Fruit fly (Drosophila melanogaster) whole organism, embryonic: Measurements from ENCODE around the gene CG9839.

Source experiments
- Awh ChIP-seq: fragments of 200-800 bp; sonication (Bioruptor generic); IDR thresholded peaks from 2 replicates; pipeline ENCODE4, ENCODE4 v1.3.6; 2022; ENCODE audit warnings: missing biosample characterization, missing genetic modification characterization
- CG10979 ChIP-seq: fragments of 200-800 bp; sonication (Bioruptor generic); optimal IDR thresholded peaks from 2 replicates; lab custom pipeline; 2018; ENCODE audit warnings: missing biosample characterization, mild to moderate bottlenecking, missing genetic modification characterization, moderate library complexity
- CG1603 ChIP-seq: fragments of 200-800 bp; sonication (Bioruptor generic); optimal IDR thresholded peaks from 2 replicates; lab custom pipeline; 2019; ENCODE audit warnings: missing biosample characterization, mild to moderate bottlenecking, missing genetic modification characterization, moderate library complexity
- CG1647 ChIP-seq: fragments of 200-800 bp; sonication (Bioruptor generic); optimal IDR thresholded peaks from 3 replicates; lab custom pipeline; 2016; ENCODE audit warnings: missing biosample characterization, missing genetic modification characterization
- CG17385 ChIP-seq: fragments of 200-800 bp; sonication (Bioruptor generic); optimal IDR thresholded peaks from 3 replicates; lab custom pipeline; 2018; ENCODE audit warnings: missing biosample characterization, mild to moderate bottlenecking, missing genetic modification characterization
- CG1792 ChIP-seq: fragments of 200-800 bp; sonication (Bioruptor generic); optimal IDR thresholded peaks from 2 replicates; lab custom pipeline; 2016; ENCODE audit warnings: missing biosample characterization, missing genetic modification characterization
- CG18011 ChIP-seq: fragments of 200-800 bp; sonication (Bioruptor generic); optimal IDR thresholded peaks from 2 replicates; lab custom pipeline; 2017; ENCODE audit warnings: missing biosample characterization, missing genetic modification characterization, mild to moderate bottlenecking, moderate library complexity, missing genotype
- CG18262 ChIP-seq: fragments of 200-800 bp; optimal IDR thresholded peaks from 3 replicates; lab custom pipeline; 2019; ENCODE audit warnings: missing biosample characterization, mild to moderate bottlenecking, missing genetic modification characterization, moderate library complexity
- CG2199 ChIP-seq: fragments of 200-800 bp; sonication (Bioruptor generic); IDR thresholded peaks from 3 replicates; pipeline ENCODE4 v1.3.6; 2022; ENCODE audit warnings: missing biosample characterization, missing genetic modification characterization
- CG2712 ChIP-seq: fragments of 200-800 bp; optimal IDR thresholded peaks from 3 replicates; lab custom pipeline; 2019; ENCODE audit warnings: missing biosample characterization, mild to moderate bottlenecking, missing genetic modification characterization, moderate library complexity
- CG31224 ChIP-seq: fragments of 200-800 bp; sonication (Bioruptor generic); IDR thresholded peaks from 2 replicates; pipeline ENCODE4 v1.3.6; 2022; ENCODE audit warnings: missing biosample characterization, missing genetic modification characterization
- CG31365 ChIP-seq: fragments of 200-800 bp; sonication (Bioruptor generic); optimal IDR thresholded peaks from 2 replicates; lab custom pipeline; 2018; ENCODE audit warnings: missing biosample characterization, mild to moderate bottlenecking, missing genetic modification characterization
- CG4404 ChIP-seq: fragments of 200-800 bp; sonication (Bioruptor generic); IDR thresholded peaks from 2 replicates; pipeline ENCODE4 v1.3.6; 2022; ENCODE audit warnings: missing biosample characterization, missing genetic modification characterization
- CG4707 ChIP-seq: fragments of 200-800 bp; sonication (Bioruptor generic); optimal IDR thresholded peaks from 2 replicates; lab custom pipeline; 2018; ENCODE audit warnings: missing biosample characterization, mild to moderate bottlenecking, missing genetic modification characterization, moderate library complexity
- CG5245 ChIP-seq: fragments of 200-800 bp; sonication (Bioruptor generic); optimal IDR thresholded peaks from 3 replicates; lab custom pipeline; 2016; ENCODE audit warnings: missing biosample characterization, missing genetic modification characterization
- CG7928 ChIP-seq: fragments of 200-800 bp; sonication (Bioruptor generic); optimal IDR thresholded peaks from 2 replicates; lab custom pipeline; 2017; ENCODE audit warnings: missing biosample characterization, mild to moderate bottlenecking, missing genetic modification characterization
- CG8478 ChIP-seq: fragments of >200 bp; optimal IDR thresholded peaks from 2 replicates; lab custom pipeline; 2018
- CG8765 ChIP-seq: fragments of 200-800 bp; sonication (Bioruptor generic); IDR thresholded peaks from 2 replicates; pipeline ENCODE4 v1.3.6; 2022; ENCODE audit warnings: missing biosample characterization, missing genetic modification characterization
- CrebB ChIP-seq: fragments of 200-800 bp; sonication (Bioruptor generic); optimal IDR thresholded peaks from 3 replicates; lab custom pipeline; 2018; ENCODE audit warnings: missing biosample characterization, mild to moderate bottlenecking, missing genetic modification characterization
- Dbx ChIP-seq: fragments of 200-800 bp; sonication (Bioruptor generic); IDR thresholded peaks from 3 replicates; pipeline ENCODE4 v1.3.6; 2022; ENCODE audit warnings: missing biosample characterization, missing genetic modification characterization
- Drgx ChIP-seq: fragments of 200-800 bp; sonication (Bioruptor generic); IDR thresholded peaks from 2 replicates; pipeline ENCODE4 v1.3.6; 2022; ENCODE audit warnings: missing biosample characterization, missing genetic modification characterization
- Gsc ChIP-seq: fragments of 200-800 bp; sonication (Bioruptor generic); IDR thresholded peaks from 2 replicates; pipeline ENCODE4 v1.3.6; 2022; ENCODE audit warnings: missing biosample characterization, missing genetic modification characterization
- H15 ChIP-seq: fragments of 200-800 bp; sonication (Bioruptor generic); IDR thresholded peaks from 3 replicates; pipeline ENCODE4 v1.3.6; 2022; ENCODE audit warnings: missing biosample characterization, missing genetic modification characterization
- MESR4 ChIP-seq: fragments of 200-800 bp; sonication (Bioruptor generic); optimal IDR thresholded peaks from 2 replicates; lab custom pipeline; 2018; ENCODE audit warnings: missing biosample characterization, mild to moderate bottlenecking, missing genetic modification characterization, moderate library complexity
- Nf-YC ChIP-seq: fragments of 200-800 bp; optimal IDR thresholded peaks from 3 replicates; lab custom pipeline; 2019; ENCODE audit warnings: missing biosample characterization, mild to moderate bottlenecking, missing genetic modification characterization, moderate library complexity
- Ptx1 ChIP-seq: fragments of 200-800 bp; sonication (Bioruptor generic); IDR thresholded peaks from 2 replicates; pipeline ENCODE4 v1.3.6; 2022; ENCODE audit warnings: missing biosample characterization, missing genetic modification characterization
- Ravus ChIP-seq: fragments of 200-800 bp; sonication (Bioruptor generic); IDR thresholded peaks from 2 replicates; pipeline ENCODE4 v1.3.6; 2022; ENCODE audit warnings: missing biosample characterization, missing genetic modification characterization
- Spps ChIP-seq: fragments of 200-800 bp; sonication (Bioruptor generic); optimal IDR thresholded peaks from 2 replicates; lab custom pipeline; 2018; ENCODE audit warnings: missing biosample characterization, mild to moderate bottlenecking, missing genetic modification characterization
- Sry-β ChIP-seq: fragments of 200-800 bp; sonication (Bioruptor generic); optimal IDR thresholded peaks from 2 replicates; lab custom pipeline; 2018; ENCODE audit warnings: missing biosample characterization, mild to moderate bottlenecking, missing genetic modification characterization, moderate library complexity
- ab ChIP-seq: fragments of 200-800 bp; sonication (Bioruptor generic); optimal IDR thresholded peaks from 2 replicates; lab custom pipeline; 2016; ENCODE audit warnings: missing biosample characterization, missing genetic modification characterization
- ara ChIP-seq: fragments of 200-800 bp; sonication (Bioruptor generic); IDR thresholded peaks from 2 replicates; pipeline ENCODE4 v1.3.6; 2022; ENCODE audit warnings: missing biosample characterization, missing genetic modification characterization
- az2 ChIP-seq: fragments of 200-800 bp; sonication (Bioruptor generic); optimal IDR thresholded peaks from 3 replicates; lab custom pipeline; 2016; ENCODE audit warnings: missing biosample characterization, missing genetic modification characterization
- bowl ChIP-seq: fragments of 200-800 bp; sonication (Bioruptor generic); IDR thresholded peaks from 2 replicates; pipeline ENCODE4 v1.3.6; 2022; ENCODE audit warnings: missing biosample characterization, missing genetic modification characterization
- br ChIP-seq: fragments of >200 bp; optimal IDR thresholded peaks from 2 replicates; lab custom pipeline; 2017
- cg ChIP-seq: fragments of 200-800 bp; sonication (Bioruptor generic); optimal IDR thresholded peaks from 3 replicates; lab custom pipeline; 2019; ENCODE audit warnings: missing biosample characterization, mild to moderate bottlenecking, missing genetic modification characterization, moderate library complexity
- chinmo ChIP-seq: fragments of 200-800 bp; sonication (Bioruptor generic); IDR thresholded peaks from 4 replicates; pipeline ENCODE4 v1.3.6; 2022; ENCODE audit warnings: missing biosample characterization, missing genetic modification characterization; ENCODE audit not compliant: partially characterized antibody
- chn ChIP-seq: fragments of 200-800 bp; sonication (Bioruptor generic); optimal IDR thresholded peaks from 2 replicates; lab custom pipeline; 2016; ENCODE audit warnings: missing biosample characterization, missing genetic modification characterization
- dati ChIP-seq: fragments of 200-800 bp; sonication (Bioruptor generic); IDR thresholded peaks from 2 replicates; pipeline ENCODE4 v1.3.6; 2022; ENCODE audit warnings: missing biosample characterization, missing genetic modification characterization
- gcm2 ChIP-seq: fragments of 200-800 bp; sonication (Bioruptor generic); optimal IDR thresholded peaks from 2 replicates; lab custom pipeline; 2016; ENCODE audit warnings: missing biosample characterization, missing genetic modification characterization
- gsb ChIP-seq: fragments of 200-800 bp; sonication (Bioruptor generic); IDR thresholded peaks from 2 replicates; pipeline ENCODE4 v1.3.6; 2022; ENCODE audit warnings: missing biosample characterization, missing genetic modification characterization
- gt ChIP-seq: fragments of 200-800 bp; sonication (Bioruptor generic); IDR thresholded peaks from 2 replicates; pipeline ENCODE4 v1.3.6; 2022; ENCODE audit warnings: missing biosample characterization, missing genetic modification characterization
- hb ChIP-seq: fragments of 200-800 bp; sonication (Bioruptor generic); IDR thresholded peaks from 3 replicates; pipeline ENCODE4 v1.3.6; 2022; ENCODE audit warnings: missing biosample characterization, missing genetic modification characterization; ENCODE audit not compliant: partially characterized antibody
- kay ChIP-seq: fragments of 200-800 bp; sonication (Bioruptor generic); optimal IDR thresholded peaks from 2 replicates; lab custom pipeline; 2016; ENCODE audit warnings: missing biosample characterization, missing genetic modification characterization
- kni ChIP-seq: fragments of 200-800 bp; sonication (Bioruptor generic); optimal IDR thresholded peaks from 3 replicates; lab custom pipeline; 2017; ENCODE audit warnings: mild to moderate bottlenecking, missing biosample characterization, missing genetic modification reagents, missing genetic modification characterization
- lbe ChIP-seq: fragments of 200-800 bp; sonication (Bioruptor generic); optimal IDR thresholded peaks from 2 replicates; lab custom pipeline; 2016; ENCODE audit warnings: missing biosample characterization, mild to moderate bottlenecking, missing genetic modification characterization
- maf-S ChIP-seq: fragments of 200-800 bp; sonication (Bioruptor generic); optimal IDR thresholded peaks from 2 replicates; lab custom pipeline; 2016; ENCODE audit warnings: missing biosample characterization, missing genetic modification characterization
- mam ChIP-seq: fragments of 200-800 bp; sonication (Bioruptor generic); optimal IDR thresholded peaks from 3 replicates; lab custom pipeline; 2016; ENCODE audit warnings: missing biosample characterization, missing genetic modification characterization
- nerfin-1 ChIP-seq: fragments of 200-800 bp; sonication (Bioruptor generic); optimal IDR thresholded peaks from 3 replicates; lab custom pipeline; 2019; ENCODE audit warnings: missing biosample characterization, mild to moderate bottlenecking, missing genetic modification characterization, moderate library complexity
- otp ChIP-seq: fragments of 200-800 bp; sonication (Bioruptor generic); IDR thresholded peaks from 3 replicates; pipeline ENCODE4, ENCODE4 v1.3.6; 2022; ENCODE audit warnings: missing biosample characterization, missing genetic modification characterization
- slou ChIP-seq: fragments of 200-800 bp; sonication (Bioruptor generic); optimal IDR thresholded peaks from 3 replicates; lab custom pipeline; 2016; ENCODE audit warnings: missing biosample characterization, missing genetic modification characterization
- stc ChIP-seq: fragments of 200-800 bp; sonication (Bioruptor generic); IDR thresholded peaks from 2 replicates; pipeline ENCODE4 v1.3.6; 2022; ENCODE audit warnings: missing biosample characterization, missing genetic modification characterization
- zfh1 ChIP-seq: fragments of 200-800 bp; sonication (Bioruptor generic); IDR thresholded peaks from 3 replicates; pipeline ENCODE4 v1.3.6; 2022; ENCODE audit warnings: missing biosample characterization, missing genetic modification characterization

The CG9839 gene

dm6 chr3R:8788722-8789400, 16.7 kb downstream of the CG9839 start (continued):
- TF ChIP-seq Drgx (GFP tag; lab: Robert Waterston, UW) (peak; percentile 91), CG5245 (GFP tag; lab: Kevin White, UChicago) (peak; percentile 8), Ptx1 (GFP tag; lab: Robert Waterston, UW) (peak; percentile 85), CG18262 (tag; lab: Kevin White, UChicago) (peak; percentile 69), gsb (GFP tag; lab: Robert Waterston, UW) (no peak), bowl (GFP tag; lab: Robert Waterston, UW) (no peak), ab (GFP tag; lab: Kevin White, UChicago) (no peak), CrebB (tag; lab: Kevin White, UChicago) (no peak), kni (no peak), otp (peak; percentile 28; the same call in 1 of the 3 replicates), Awh (GFP tag; lab: Robert Waterston, UW) (no peak; the same call in 1 of the 2 replicates), CG4707 (GFP tag; lab: Kevin White, UChicago) (no peak), Ravus (GFP tag; lab: Robert Waterston, UW) (no peak), chinmo (GFP tag; lab: Robert Waterston, UW) (no peak), CG31365 (no peak), CG17385 (GFP tag; lab: Kevin White, UChicago) (peak; percentile 41), mam (GFP tag; lab: Kevin White, UChicago) (no peak), CG8765 (GFP tag; lab: Robert Waterston, UW) (no peak), Sry-β (GFP tag; lab: Kevin White, UChicago) (no peak), cg (GFP tag; lab: Kevin White, UChicago) (no peak), CG31224 (GFP tag; lab: Robert Waterston, UW) (0 out of 2 replicates have a peak, but pooled peaks have one; percentile 21), az2 (GFP tag; lab: Kevin White, UChicago) (peak; percentile 30), maf-S (GFP tag; lab: Kevin White, UChicago) (no peak), kay (no peak), dati (GFP tag; lab: Robert Waterston, UW) (0 out of 2 replicates have a peak, but pooled peaks have one; percentile 21), CG7928 (GFP tag; lab: Kevin White, UChicago) (no peak), gt (GFP tag; lab: Robert Waterston, UW) (no peak), gcm2 (GFP tag; lab: Kevin White, UChicago) (peak; percentile 25), CG18011 (GFP tag; lab: Kevin White, UChicago) (no peak), MESR4 (GFP tag; lab: Kevin White, UChicago) (no peak), br (no peak), Nf-YC (tag; lab: Kevin White, UChicago) (no peak), chn (no peak), CG2199 (GFP tag; lab: Robert Waterston, UW) (peak; percentile 100), zfh1 (GFP tag; lab: Robert Waterston, UW) (peak; percentile 84), Spps (tag; lab: Kevin White, UChicago) (peak; percentile 30), ara (peak; percentile 82), H15 (GFP tag; lab: Robert Waterston, UW) (peak; percentile 59; the same call in 1 of the 3 replicates), CG1792 (no peak), lbe (GFP tag; lab: Kevin White, UChicago) (no peak), slou (GFP tag; lab: Kevin White, UChicago) (no peak), CG1603 (tag; lab: Kevin White, UChicago) (peak; percentile 45), CG1647 (no peak), Dbx (GFP tag; lab: Robert Waterston, UW) (no peak), stc (GFP tag; lab: Robert Waterston, UW) (peak; percentile 82), hb (GFP tag; lab: Robert Waterston, UW) (no peak), Gsc (GFP tag; lab: Robert Waterston, UW) (no peak), CG10979 (tag; lab: Kevin White, UChicago) (peak; percentile 53), CG4404 (GFP tag; lab: Robert Waterston, UW) (0 out of 2 replicates have a peak, but pooled peaks have one; percentile 10), CG2712 (tag; lab: Kevin White, UChicago) (peak; percentile 76), nerfin-1 (tag; lab: Kevin White, UChicago) (peak; percentile 0), CG8478 (no peak)
